Worm (Caenorhabditis elegans) whole organism, midembryonic: ENCODE data around the gene ssu-1.

Experiments used
- T22C8.4 ChIP-seq: fragments of 200-800 bp; sonication (Bioruptor generic); IDR thresholded peaks from 2 replicates; pipeline ENCODE4 v1.3.6; 2022; ENCODE audit warnings: missing genetic modification characterization, missing compliant biosample characterization
- cog-1 ChIP-seq: sonication (generic microtip); optimal IDR thresholded peaks from 2 replicates; lab custom pipeline; 2016; ENCODE audit warnings: missing genetic modification characterization, missing compliant biosample characterization
- flt-1 ChIP-seq: fragments of 200-800 bp; sonication (Bioruptor generic); IDR thresholded peaks from 2 replicates; pipeline ENCODE4 v1.3.6; 2022; ENCODE audit warnings: missing genetic modification characterization, missing compliant biosample characterization
- klf-2 ChIP-seq: fragments of 200-800 bp; sonication (Bioruptor generic); conservative IDR thresholded peaks from 2 replicates; pipeline ENCODE4 v1.3.6; 2022; ENCODE audit warnings: missing genetic modification reagents, missing genetic modification characterization, missing compliant biosample characterization
- med-1 ChIP-seq: sonication (generic microtip); optimal IDR thresholded peaks from 2 replicates; lab custom pipeline; 2017; ENCODE audit warnings: missing genetic modification characterization, mild to moderate bottlenecking, missing compliant biosample characterization, antibody characterized with exemption, missing genetic modification reagents; ENCODE audit not compliant: insufficient read depth
- ref-1 ChIP-seq: fragments of 200-800 bp; sonication (Bioruptor generic); conservative IDR thresholded peaks from 2 replicates; pipeline ENCODE4 v1.3.6; 2022; ENCODE audit warnings: missing genetic modification reagents, missing genetic modification characterization, missing compliant biosample characterization
- tab-1 ChIP-seq: fragments of 200-800 bp; sonication (Bioruptor generic); IDR thresholded peaks from 2 replicates; pipeline ENCODE4 v1.3.6; 2022; ENCODE audit warnings: missing genetic modification characterization, missing compliant biosample characterization
- ztf-23 ChIP-seq: fragments of 200-800 bp; sonication (Bioruptor generic); IDR thresholded peaks from 2 replicates; pipeline ENCODE4 v1.3.6; 2022; ENCODE audit warnings: missing genetic modification reagents, missing genetic modification characterization, missing compliant biosample characterization
- ztf-29 ChIP-seq: fragments of 200-800 bp; sonication (Bioruptor generic); IDR thresholded peaks from 2 replicates; pipeline ENCODE4 v1.3.6; 2022; ENCODE audit warnings: missing genetic modification reagents, missing genetic modification characterization, missing compliant biosample characterization

Gene ssu-1

DNA sequence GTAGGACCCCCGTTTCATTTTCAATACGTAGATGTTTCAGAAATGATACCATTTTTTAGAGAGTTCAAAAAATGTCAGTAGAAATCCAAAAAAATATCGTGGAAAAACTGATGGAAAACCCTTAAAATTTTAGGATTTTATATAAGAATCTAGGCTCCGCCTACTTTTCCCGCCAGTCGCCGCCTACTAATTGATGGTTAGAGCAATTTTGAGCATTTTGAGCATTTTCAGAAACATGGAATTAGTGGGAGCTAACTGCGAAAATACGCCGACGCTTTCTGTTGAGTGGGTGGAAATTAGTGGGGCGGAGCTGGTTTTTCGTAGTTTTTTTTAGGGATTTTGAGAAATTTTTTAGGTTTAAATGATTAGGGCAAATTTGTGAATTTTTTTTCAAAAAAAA is at the start of gene ssu-1:
TSS of gene ssu-1 (minus strand) at position 101 of the 400 bp plus-strand sequence.
- TF ChIP-seq ztf-23 (GFP tag; lab: Robert Waterston, UW) (no peak), ztf-29 (no peak), med-1 (GFP tag; lab: Kevin White, UChicago) (no peak), cog-1 (no peak), T22C8.4 (GFP tag; lab: Robert Waterston, UW) (no peak), ref-1 (GFP tag; lab: Robert Waterston, UW) (no peak), tab-1 (no peak)

DNA sequence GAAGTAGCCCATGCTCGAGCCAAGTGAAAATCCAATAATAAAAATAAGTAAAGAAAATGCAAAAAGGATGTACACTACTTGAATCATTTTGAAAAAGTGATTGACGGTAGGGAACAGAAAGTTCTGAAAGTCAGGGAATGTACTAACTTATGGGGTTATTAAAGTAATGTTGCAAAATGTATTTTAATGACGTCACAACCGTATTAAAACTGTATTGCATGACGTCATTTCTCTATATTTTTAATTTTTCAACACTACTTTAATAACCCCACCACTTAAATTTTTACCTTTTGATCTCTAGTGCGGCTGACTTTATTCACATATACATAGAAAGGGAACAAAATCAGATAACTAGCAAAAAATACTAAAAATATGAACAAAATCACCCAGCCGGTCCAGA is 49.2 kb upstream of the ssu-1 start:
- TF ChIP-seq med-1 (GFP tag; lab: Kevin White, UChicago) = no peak
- TF ChIP-seq ztf-23 (GFP tag; lab: Robert Waterston, UW) = no peak
- TF ChIP-seq ztf-29 = no peak
- TF ChIP-seq klf-2 (GFP tag; lab: Robert Waterston, UW) = no peak
- TF ChIP-seq cog-1 = no peak
- TF ChIP-seq tab-1 = no peak

DNA sequence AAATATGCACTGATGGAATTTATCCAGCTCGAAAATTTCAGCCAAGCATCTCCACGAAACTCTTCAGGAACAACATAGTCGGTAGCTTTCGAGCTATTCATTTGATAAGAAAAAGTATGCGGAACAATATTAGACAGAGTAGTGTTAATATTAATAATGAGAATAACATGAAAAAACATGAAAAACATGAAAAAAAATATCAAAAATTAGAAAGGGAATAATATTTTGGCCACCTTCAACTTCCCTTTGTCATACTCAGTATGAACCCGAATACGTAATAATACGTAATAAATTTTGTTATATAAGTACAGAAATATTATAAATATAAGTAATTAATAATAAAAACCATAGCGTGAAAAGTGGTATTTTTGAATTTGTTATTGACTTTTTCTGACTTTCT is 38.9 kb upstream of the ssu-1 start, which contains the start of gene srw-39:
TSS of gene srw-39 (minus strand) at position 101 of the 400 bp plus-strand sequence.
- TF ChIP-seq ref-1 (GFP tag; lab: Robert Waterston, UW) (no peak), T22C8.4 (GFP tag; lab: Robert Waterston, UW) (no peak), cog-1 (no peak), med-1 (GFP tag; lab: Kevin White, UChicago) (no peak), ztf-29 (no peak), flt-1 (GFP tag; lab: Robert Waterston, UW) (no peak), tab-1 (no peak), ztf-23 (GFP tag; lab: Robert Waterston, UW) (no peak), klf-2 (GFP tag; lab: Robert Waterston, UW) (no peak)

DNA sequence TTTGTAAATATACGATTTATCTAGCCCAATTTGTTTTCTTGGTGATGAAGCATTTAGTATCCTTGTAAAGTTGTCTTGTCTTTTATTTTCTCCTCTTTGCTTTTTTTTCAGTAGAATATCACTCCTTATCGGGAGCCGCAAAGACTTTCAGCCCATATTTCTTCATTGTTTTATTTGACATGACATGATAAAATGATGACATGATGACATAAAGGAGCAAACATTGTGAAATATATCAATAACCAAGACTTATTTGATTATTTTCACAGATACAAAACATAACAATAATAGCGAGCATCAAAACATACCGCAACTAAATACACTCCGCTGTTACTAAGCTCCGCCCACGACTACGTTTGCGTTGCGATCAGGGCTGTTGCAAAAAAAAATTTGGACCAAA is 32.7 kb upstream of the ssu-1 start:
- TF ChIP-seq ref-1 (GFP tag; lab: Robert Waterston, UW) = no peak
- TF ChIP-seq ztf-29 = no peak
- no peak for TF ChIP-seq cog-1
- TF ChIP-seq med-1 (GFP tag; lab: Kevin White, UChicago) = no peak
- no peak for TF ChIP-seq tab-1
- TF ChIP-seq flt-1 (GFP tag; lab: Robert Waterston, UW) = no peak
- TF ChIP-seq klf-2 (GFP tag; lab: Robert Waterston, UW) = no peak
- TF ChIP-seq T22C8.4 (GFP tag; lab: Robert Waterston, UW) = no peak

DNA sequence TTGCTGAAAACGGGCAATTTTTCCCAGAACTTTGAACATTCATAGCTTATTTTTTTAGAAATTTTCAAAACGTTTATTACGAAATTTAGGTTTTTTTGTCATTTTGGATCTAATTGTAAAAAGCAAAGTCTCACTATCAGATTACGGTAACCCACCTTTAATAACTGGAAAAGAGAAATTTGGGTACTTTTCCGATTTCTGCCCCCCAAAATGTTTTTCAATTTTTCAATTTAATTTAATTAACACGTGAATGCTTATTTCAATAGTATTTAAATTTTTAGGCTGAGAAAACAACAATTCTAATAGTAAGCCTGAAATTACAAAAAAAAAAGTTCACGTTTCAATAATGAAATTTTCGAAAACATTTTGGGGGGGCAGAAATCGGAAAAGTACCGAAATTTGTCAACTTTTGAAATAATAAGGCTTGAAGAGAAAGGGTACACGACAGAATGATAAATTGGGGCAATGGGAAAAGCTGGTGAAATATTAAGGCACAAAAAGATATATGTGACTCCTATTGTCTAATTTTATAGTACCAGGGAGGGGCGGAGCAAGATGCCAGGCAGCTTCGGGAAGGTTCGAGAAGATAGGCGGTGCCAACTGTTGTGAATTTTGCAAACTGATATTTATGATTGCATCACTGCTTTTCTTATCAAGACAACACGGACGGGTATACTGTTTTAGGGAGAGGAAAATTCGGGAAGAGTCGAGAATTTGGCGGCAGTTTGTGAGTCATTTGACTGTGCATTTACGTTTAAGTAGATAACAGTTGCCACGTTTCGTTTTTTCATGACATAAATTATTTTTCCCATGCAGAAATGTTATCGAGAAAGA is 31.2 kb upstream of the ssu-1 start, which contains the start of gene F19B2.5:
TSS of gene F19B2.5 (minus strand) at position 107 of the 834 bp plus-strand sequence.
- no peak for TF ChIP-seq tab-1
- TF ChIP-seq cog-1 = no peak
- no peak for TF ChIP-seq ztf-29
- TF ChIP-seq flt-1 (GFP tag; lab: Robert Waterston, UW) = no peak
- no peak for TF ChIP-seq ref-1 (GFP tag; lab: Robert Waterston, UW)
- TF ChIP-seq klf-2 (GFP tag; lab: Robert Waterston, UW) = no peak
- no peak for TF ChIP-seq T22C8.4 (GFP tag; lab: Robert Waterston, UW)
- no peak for TF ChIP-seq ztf-23 (GFP tag; lab: Robert Waterston, UW)
- no peak for TF ChIP-seq med-1 (GFP tag; lab: Kevin White, UChicago)

DNA sequence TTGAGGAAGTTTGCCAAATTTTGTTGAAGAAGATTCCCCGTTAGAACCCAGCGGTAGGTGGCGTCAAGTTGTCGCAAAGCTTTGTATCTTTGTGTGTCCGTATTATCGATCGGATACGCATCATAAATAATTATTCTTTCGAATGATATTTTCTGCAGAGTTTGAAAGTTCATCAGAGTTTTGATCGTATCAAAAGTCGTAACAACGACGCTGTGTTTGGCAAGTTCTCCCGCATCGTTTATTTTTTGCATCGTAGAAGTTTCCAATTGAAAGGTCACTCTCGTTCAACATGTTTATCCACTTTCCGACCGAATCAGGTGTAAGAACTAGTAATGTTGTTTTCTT is 30.0 kb upstream of the ssu-1 start:
- TF ChIP-seq T22C8.4 (GFP tag; lab: Robert Waterston, UW) (no peak), ztf-23 (GFP tag; lab: Robert Waterston, UW) (no peak), ztf-29 (no peak), klf-2 (GFP tag; lab: Robert Waterston, UW) (no peak), tab-1 (no peak), cog-1 (no peak), med-1 (GFP tag; lab: Kevin White, UChicago) (no peak), ref-1 (GFP tag; lab: Robert Waterston, UW) (no peak)

DNA sequence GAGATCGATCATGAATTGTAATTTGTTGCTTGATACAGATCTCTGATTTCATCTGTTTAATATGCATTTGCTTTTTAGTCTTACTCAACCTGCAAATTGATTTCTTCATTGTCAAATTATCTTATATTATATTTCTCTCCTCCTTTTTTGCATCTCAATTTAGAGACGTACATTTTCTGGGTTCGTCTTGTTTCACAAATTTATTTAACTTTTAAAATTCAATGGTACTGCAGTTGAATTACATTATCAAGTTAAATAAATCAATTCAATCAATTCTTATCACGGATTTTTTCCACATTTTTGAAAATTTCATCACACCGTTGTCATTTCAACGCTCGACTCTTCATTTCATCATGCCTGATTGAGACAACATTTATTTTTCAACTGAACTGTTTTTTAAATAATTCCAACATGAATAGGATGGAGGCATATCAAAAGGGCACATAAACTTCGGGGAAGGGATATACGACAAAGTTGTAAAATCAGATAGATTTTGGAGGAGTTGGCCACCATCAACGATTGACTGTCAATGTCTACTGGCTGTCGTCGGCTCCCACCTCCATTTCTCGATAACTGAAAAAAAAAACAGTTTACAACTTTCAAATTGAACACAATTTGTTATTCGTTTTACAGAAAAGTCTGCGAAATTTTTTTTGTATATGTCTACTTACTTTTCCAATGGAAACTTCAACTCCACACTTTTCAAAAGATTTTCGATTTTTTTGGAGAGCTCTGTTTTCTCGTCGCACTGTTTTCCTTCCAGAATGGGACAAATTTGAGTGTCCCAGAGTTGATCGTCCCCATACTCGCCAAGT is 29.4 kb upstream of the ssu-1 start:
- TF ChIP-seq klf-2 (GFP tag; lab: Robert Waterston, UW) = no peak
- no peak for TF ChIP-seq flt-1 (GFP tag; lab: Robert Waterston, UW)
- TF ChIP-seq med-1 (GFP tag; lab: Kevin White, UChicago) = no peak
- TF ChIP-seq cog-1 = no peak
- TF ChIP-seq tab-1 = no peak
- no peak for TF ChIP-seq ref-1 (GFP tag; lab: Robert Waterston, UW)
- TF ChIP-seq ztf-23 (GFP tag; lab: Robert Waterston, UW) = no peak

DNA sequence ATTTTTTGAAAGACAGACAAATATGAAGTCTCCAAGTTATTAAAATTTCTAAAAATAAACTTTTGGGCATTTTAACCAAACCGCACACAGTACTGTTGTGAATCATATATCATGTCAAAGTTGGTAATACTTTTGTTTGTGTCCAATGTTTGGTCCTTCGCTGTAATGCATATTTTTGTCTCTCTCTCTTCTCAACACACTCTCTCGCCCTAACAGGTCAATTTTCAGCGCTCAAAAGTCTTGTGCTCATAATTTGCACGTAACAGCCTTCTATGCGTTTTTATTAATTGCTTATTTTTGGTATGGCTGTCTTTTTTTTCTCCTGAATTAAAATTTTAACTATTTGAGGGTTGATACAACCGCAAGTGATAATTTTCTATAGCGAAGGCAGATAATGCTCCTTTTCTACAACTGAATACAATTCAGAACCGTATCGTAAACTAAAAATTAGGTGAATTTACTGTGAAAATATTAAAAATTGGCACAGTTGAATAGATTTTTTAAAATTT is 28.8 kb upstream of the ssu-1 start:
- TF ChIP-seq med-1 (GFP tag; lab: Kevin White, UChicago) = no peak
- TF ChIP-seq ref-1 (GFP tag; lab: Robert Waterston, UW) = no peak
- TF ChIP-seq flt-1 (GFP tag; lab: Robert Waterston, UW) = no peak
- TF ChIP-seq ztf-23 (GFP tag; lab: Robert Waterston, UW) = no peak
- TF ChIP-seq cog-1 = no peak
- no peak for TF ChIP-seq ztf-29
- TF ChIP-seq T22C8.4 (GFP tag; lab: Robert Waterston, UW) = no peak
- TF ChIP-seq tab-1 = no peak
- no peak for TF ChIP-seq klf-2 (GFP tag; lab: Robert Waterston, UW)

DNA sequence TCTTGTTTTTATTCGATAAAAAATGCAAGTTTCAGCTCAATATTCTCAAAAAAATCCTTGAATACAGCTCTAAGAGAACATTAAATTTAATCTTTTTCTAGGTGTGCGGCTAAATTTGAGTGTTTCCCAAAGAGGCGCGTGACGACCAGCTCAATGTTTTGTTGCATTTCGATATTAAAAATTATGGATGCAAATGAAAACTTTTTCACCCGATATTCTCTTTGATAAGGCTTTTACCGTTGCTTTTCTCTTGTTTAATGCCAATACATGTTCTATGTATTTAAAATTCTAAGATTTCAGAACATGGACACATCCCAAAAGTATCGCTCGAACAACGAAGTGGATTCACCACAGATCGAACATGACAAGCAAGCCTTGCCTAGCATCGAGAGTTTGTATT is 25.2 kb upstream of the ssu-1 start, which contains the start of gene F19B2.6:
TSS of gene F19B2.6 (plus strand) at position 301 of the 400 bp plus-strand sequence.
- TF ChIP-seq flt-1 (GFP tag; lab: Robert Waterston, UW) (no peak), med-1 (GFP tag; lab: Kevin White, UChicago) (no peak), ztf-23 (GFP tag; lab: Robert Waterston, UW) (no peak), cog-1 (no peak), tab-1 (no peak), ztf-29 (no peak)
